Worm (Caenorhabditis elegans): ENCODE results near the gene F32A11.1.

F32A11.1 gene

ce11 chrII:13170696-13171095, 13.6 kb downstream of the F32A11.1 start:
- TF ChIP-seq ztf-29 (GFP tag; IDR thresholded peaks at IDR 0.05) (no peak), flt-1 (GFP tag; IDR thresholded peaks at IDR 0.05) (no peak), T22C8.4 (GFP tag; IDR thresholded peaks at IDR 0.05) (no peak), ztf-23 (GFP tag; IDR thresholded peaks at IDR 0.05) (no peak), ref-1 (GFP tag; conservative IDR thresholded peaks at IDR 0.05) (no peak), cog-1 (tag; optimal IDR thresholded peaks at IDR 0.05) (no peak), klf-2 (GFP tag; conservative IDR thresholded peaks at IDR 0.05) (no peak), tab-1 (GFP tag; IDR thresholded peaks at IDR 0.05) (no peak), med-1 (GFP tag; optimal IDR thresholded peaks at IDR 0.05; ENCODE audit: insufficient read depth) (no peak)

ce11 chrII:13174435-13174834, 17.3 kb downstream of the F32A11.1 start:
- TF ChIP-seq ztf-23 (GFP tag; IDR thresholded peaks at IDR 0.05) (no peak), ref-1 (GFP tag; conservative IDR thresholded peaks at IDR 0.05) (no peak), cog-1 (tag; optimal IDR thresholded peaks at IDR 0.05) (no peak), flt-1 (GFP tag; IDR thresholded peaks at IDR 0.05) (no peak), tab-1 (GFP tag; IDR thresholded peaks at IDR 0.05) (no peak), med-1 (GFP tag; optimal IDR thresholded peaks at IDR 0.05; ENCODE audit: insufficient read depth) (no peak), ztf-29 (GFP tag; IDR thresholded peaks at IDR 0.05) (no peak), T22C8.4 (GFP tag; IDR thresholded peaks at IDR 0.05) (no peak), klf-2 (GFP tag; conservative IDR thresholded peaks at IDR 0.05) (no peak)

ce11 chrII:13181465-13181864, 24.3 kb downstream of the F32A11.1 start, which contains the start of gene W09H1.1:
W09H1.1 (minus strand) TSS chrII:13181565.
- TF ChIP-seq tab-1 (GFP tag; IDR thresholded peaks at IDR 0.05) (no peak), ztf-23 (GFP tag; IDR thresholded peaks at IDR 0.05) (no peak), ztf-29 (GFP tag; IDR thresholded peaks at IDR 0.05) (no peak), cog-1 (tag; optimal IDR thresholded peaks at IDR 0.05) (no peak), flt-1 (GFP tag; IDR thresholded peaks at IDR 0.05) (no peak), T22C8.4 (GFP tag; IDR thresholded peaks at IDR 0.05) (no peak), med-1 (GFP tag; optimal IDR thresholded peaks at IDR 0.05; ENCODE audit: insufficient read depth) (no peak)

ce11 chrII:13183228-13183755, 26.2 kb downstream of the F32A11.1 start, which contains the start of the genes W09H1.4 and his-73:
W09H1.4 (plus strand) TSS chrII:13183528.
his-73 (plus strand) TSS chrII:13183705.
- TF ChIP-seq cog-1 (tag; optimal IDR thresholded peaks at IDR 0.05) (no peak), flt-1 (GFP tag; IDR thresholded peaks at IDR 0.05) (no peak), klf-2 (GFP tag; conservative IDR thresholded peaks at IDR 0.05) (no peak), ref-1 (GFP tag; conservative IDR thresholded peaks at IDR 0.05) (no peak), tab-1 (GFP tag; IDR thresholded peaks at IDR 0.05) (no peak), T22C8.4 (GFP tag; IDR thresholded peaks at IDR 0.05) (no peak), ztf-29 (GFP tag; IDR thresholded peaks at IDR 0.05) (no peak)

ce11 chrII:13184129-13184528, 27.0 kb downstream of the F32A11.1 start, which contains the start of gene W09H1.3:
W09H1.3 (plus strand) TSS chrII:13184429.
- TF ChIP-seq ref-1 (GFP tag; conservative IDR thresholded peaks at IDR 0.05) = no peak

- TF ChIP-seq T22C8.4 (GFP tag; IDR thresholded peaks at IDR 0.05) (no peak), tab-1 (GFP tag; IDR thresholded peaks at IDR 0.05) (no peak)
These were observed 30.1 kb downstream of the F32A11.1 start, which contains the start of gene mecr-1 for ce11 chrII:13187188-13187587. mecr-1 (minus strand) TSS chrII:13187314.

- TF ChIP-seq ztf-29 (GFP tag; IDR thresholded peaks at IDR 0.05) = no peak
- no peak for TF ChIP-seq T22C8.4 (GFP tag; IDR thresholded peaks at IDR 0.05)
- no peak for TF ChIP-seq flt-1 (GFP tag; IDR thresholded peaks at IDR 0.05)
- no peak for TF ChIP-seq cog-1 (tag; optimal IDR thresholded peaks at IDR 0.05)
- TF ChIP-seq ref-1 (GFP tag; conservative IDR thresholded peaks at IDR 0.05) = no peak
- no peak for TF ChIP-seq ztf-23 (GFP tag; IDR thresholded peaks at IDR 0.05)
- TF ChIP-seq klf-2 (GFP tag; conservative IDR thresholded peaks at IDR 0.05) = no peak
- TF ChIP-seq tab-1 (GFP tag; IDR thresholded peaks at IDR 0.05) = no peak
- no peak for TF ChIP-seq med-1 (GFP tag; optimal IDR thresholded peaks at IDR 0.05; ENCODE audit: insufficient read depth)
These were observed 31.0 kb downstream of the F32A11.1 start for ce11 chrII:13188084-13188483.

ce11 chrII:13189363-13189762, 32.2 kb downstream of the F32A11.1 start:
- TF ChIP-seq ztf-29 (GFP tag; IDR thresholded peaks at IDR 0.05) (no peak), T22C8.4 (GFP tag; IDR thresholded peaks at IDR 0.05) (no peak), tab-1 (GFP tag; IDR thresholded peaks at IDR 0.05) (no peak), cog-1 (tag; optimal IDR thresholded peaks at IDR 0.05) (no peak), flt-1 (GFP tag; IDR thresholded peaks at IDR 0.05) (no peak), klf-2 (GFP tag; conservative IDR thresholded peaks at IDR 0.05) (no peak), ref-1 (GFP tag; conservative IDR thresholded peaks at IDR 0.05) (no peak), ztf-23 (GFP tag; IDR thresholded peaks at IDR 0.05) (no peak)

- TF ChIP-seq ztf-23 (GFP tag; IDR thresholded peaks at IDR 0.05) = no peak
- no peak for TF ChIP-seq cog-1 (tag; optimal IDR thresholded peaks at IDR 0.05)
- TF ChIP-seq tab-1 (GFP tag; IDR thresholded peaks at IDR 0.05) = no peak
- TF ChIP-seq flt-1 (GFP tag; IDR thresholded peaks at IDR 0.05) = no peak
- TF ChIP-seq ref-1 (GFP tag; conservative IDR thresholded peaks at IDR 0.05) = no peak
- no peak for TF ChIP-seq med-1 (GFP tag; optimal IDR thresholded peaks at IDR 0.05; ENCODE audit: insufficient read depth)
- no peak for TF ChIP-seq klf-2 (GFP tag; conservative IDR thresholded peaks at IDR 0.05)
- no peak for TF ChIP-seq ztf-29 (GFP tag; IDR thresholded peaks at IDR 0.05)
- no peak for TF ChIP-seq T22C8.4 (GFP tag; IDR thresholded peaks at IDR 0.05)
These were observed 33.3 kb downstream of the F32A11.1 start for ce11 chrII:13190412-13190811.

- no peak for TF ChIP-seq ztf-23 (GFP tag; IDR thresholded peaks at IDR 0.05)
- no peak for TF ChIP-seq med-1 (GFP tag; optimal IDR thresholded peaks at IDR 0.05; ENCODE audit: insufficient read depth)
- no peak for TF ChIP-seq T22C8.4 (GFP tag; IDR thresholded peaks at IDR 0.05)
- no peak for TF ChIP-seq cog-1 (tag; optimal IDR thresholded peaks at IDR 0.05)
- TF ChIP-seq klf-2 (GFP tag; conservative IDR thresholded peaks at IDR 0.05) = no peak
- TF ChIP-seq tab-1 (GFP tag; IDR thresholded peaks at IDR 0.05) = no peak
- no peak for TF ChIP-seq ref-1 (GFP tag; conservative IDR thresholded peaks at IDR 0.05)
- no peak for TF ChIP-seq flt-1 (GFP tag; IDR thresholded peaks at IDR 0.05)
- no peak for TF ChIP-seq ztf-29 (GFP tag; IDR thresholded peaks at IDR 0.05)
These were observed 36.5 kb downstream of the F32A11.1 start for ce11 chrII:13193563-13194103.

Measured in whole organism, midembryonic.